Fruit fly (Drosophila melanogaster) whole organism, prepupa: ENCODE measurements around the gene CG4408.

Source experiments
- CG10631 ChIP-seq: fragments of 200-800 bp; sonication (Bioruptor generic); optimal IDR thresholded peaks from 2 replicates; lab custom pipeline; 2016; ENCODE audit warnings: missing biosample characterization, missing genetic modification characterization
- CG10669 ChIP-seq: fragments of 200-800 bp; sonication (Bioruptor generic); optimal IDR thresholded peaks from 3 replicates; lab custom pipeline; 2018; ENCODE audit warnings: missing biosample characterization, mild to moderate bottlenecking, missing genetic modification characterization, moderate library complexity
- CG11294 ChIP-seq: fragments of 200-800 bp; sonication (Bioruptor generic); IDR thresholded peaks from 2 replicates; pipeline ENCODE4 v1.3.6; 2022; ENCODE audit warnings: missing biosample characterization, missing genetic modification characterization
- CG11762 ChIP-seq: fragments of 200-800 bp; sonication (Bioruptor generic); optimal IDR thresholded peaks from 3 replicates; lab custom pipeline; 2016; ENCODE audit warnings: missing biosample characterization, missing genetic modification characterization; ENCODE audit not compliant: insufficient read depth
- CG11902 ChIP-seq: fragments of 200-800 bp; sonication (Bioruptor generic); optimal IDR thresholded peaks from 3 replicates; lab custom pipeline; 2016; ENCODE audit warnings: missing biosample characterization, missing genetic modification characterization
- CG1621 ChIP-seq: fragments of 200-800 bp; sonication (Bioruptor generic); optimal IDR thresholded peaks from 3 replicates; lab custom pipeline; 2018; ENCODE audit warnings: missing biosample characterization, mild to moderate bottlenecking, missing genetic modification characterization
- CG16779 ChIP-seq: fragments of 200-800 bp; sonication (Bioruptor generic); optimal IDR thresholded peaks from 3 replicates; lab custom pipeline; 2017; ENCODE audit warnings: missing biosample characterization, mild to moderate bottlenecking, missing genetic modification characterization
- CG3032 ChIP-seq: fragments of 200-800 bp; optimal IDR thresholded peaks from 2 replicates; lab custom pipeline; 2019; ENCODE audit warnings: missing biosample characterization, mild to moderate bottlenecking, missing genetic modification characterization, moderate library complexity
- CG31627 ChIP-seq: fragments of 200-800 bp; sonication (Bioruptor generic); optimal IDR thresholded peaks from 3 replicates; lab custom pipeline; 2016; ENCODE audit warnings: missing biosample characterization, missing genetic modification characterization
- CG34406 ChIP-seq: fragments of 200-800 bp; sonication (Bioruptor generic); optimal IDR thresholded peaks from 3 replicates; lab custom pipeline; 2016; ENCODE audit warnings: missing biosample characterization, missing genetic modification characterization
- CG3919 ChIP-seq: fragments of 200-800 bp; sonication (Bioruptor generic); optimal IDR thresholded peaks from 3 replicates; lab custom pipeline; 2016; ENCODE audit warnings: missing biosample characterization, missing genetic modification characterization
- CG4318 ChIP-seq: fragments of 200-800 bp; sonication (Bioruptor generic); optimal IDR thresholded peaks from 3 replicates; lab custom pipeline; 2017; ENCODE audit warnings: missing biosample characterization, mild to moderate bottlenecking, missing genetic modification characterization
- CG6163 ChIP-seq: fragments of 200-800 bp; sonication (Bioruptor generic); IDR thresholded peaks from 3 replicates; pipeline ENCODE4 v1.3.6; 2022; ENCODE audit warnings: missing biosample characterization, missing genetic modification characterization
- CG6276 ChIP-seq: fragments of 200-800 bp; sonication (Bioruptor generic); optimal IDR thresholded peaks from 2 replicates; lab custom pipeline; 2017; ENCODE audit warnings: missing biosample characterization, mild to moderate bottlenecking, missing genetic modification characterization
- CG6808 ChIP-seq: fragments of 200-800 bp; sonication (Bioruptor generic); optimal IDR thresholded peaks from 3 replicates; lab custom pipeline; 2017; ENCODE audit warnings: missing biosample characterization, missing genetic modification characterization, mild to moderate bottlenecking, moderate library complexity, missing genetic modification reagents
- CG7368 ChIP-seq: fragments of 200-800 bp; sonication (Bioruptor generic); optimal IDR thresholded peaks from 3 replicates; lab custom pipeline; 2016; ENCODE audit warnings: missing biosample characterization, missing genetic modification characterization
- CG8119 ChIP-seq: fragments of 200-800 bp; sonication (Bioruptor generic); IDR thresholded peaks from 3 replicates; pipeline ENCODE4 v1.3.6; 2022; ENCODE audit warnings: missing biosample characterization, missing genetic modification characterization
- CG8319 ChIP-seq: fragments of 200-800 bp; sonication (Bioruptor generic); optimal IDR thresholded peaks from 3 replicates; lab custom pipeline; 2016; ENCODE audit warnings: missing biosample characterization, missing genetic modification characterization
- CG8632 ChIP-seq: fragments of 200-800 bp; sonication (Bioruptor generic); optimal IDR thresholded peaks from 3 replicates; lab custom pipeline; 2016; ENCODE audit warnings: missing biosample characterization, missing genetic modification characterization
- CG9139 ChIP-seq: fragments of 200-800 bp; sonication (Bioruptor generic); optimal IDR thresholded peaks from 3 replicates; lab custom pipeline; 2017; ENCODE audit warnings: missing biosample characterization, mild to moderate bottlenecking, missing genetic modification characterization
- Eip78C ChIP-seq: fragments of 200-800 bp; sonication (Bioruptor generic); peaks from one replicate; lab custom pipeline; 2016; ENCODE audit warnings: missing biosample characterization, missing genetic modification characterization
- Eip93F ChIP-seq: fragments of 200-800 bp; sonication (Bioruptor generic); optimal IDR thresholded peaks from 2 replicates; lab custom pipeline; 2016; ENCODE audit warnings: missing biosample characterization, mild to moderate bottlenecking, missing genetic modification characterization
- Ets21C ChIP-seq: fragments of 200-800 bp; sonication (Bioruptor generic); optimal IDR thresholded peaks from 3 replicates; lab custom pipeline; 2016; ENCODE audit warnings: missing biosample characterization, missing genetic modification characterization
- Ets96B ChIP-seq: fragments of 200-800 bp; optimal IDR thresholded peaks from 2 replicates; lab custom pipeline; 2019; ENCODE audit warnings: missing biosample characterization, mild to moderate bottlenecking, missing genetic modification characterization, moderate library complexity
- Gug ChIP-seq: fragments of 200-800 bp; sonication (Bioruptor generic); IDR thresholded peaks from 2 replicates; pipeline ENCODE4 v1.3.6; 2022; ENCODE audit warnings: missing biosample characterization, missing genetic modification characterization
- Hr38 ChIP-seq: sonication (Bioruptor generic); optimal IDR thresholded peaks from 2 replicates; lab custom pipeline; 2016; ENCODE audit warnings: missing biosample characterization, missing genetic modification characterization
- Lpt ChIP-seq: fragments of 200-800 bp; sonication (Bioruptor generic); optimal IDR thresholded peaks from 3 replicates; lab custom pipeline; 2016; ENCODE audit warnings: missing biosample characterization, missing genetic modification characterization
- Smox ChIP-seq: fragments of 200-800 bp; sonication (Bioruptor generic); optimal IDR thresholded peaks from 3 replicates; lab custom pipeline; 2016; ENCODE audit warnings: missing biosample characterization, missing genetic modification characterization
- Sox102F ChIP-seq: fragments of 200-800 bp; sonication (Bioruptor generic); optimal IDR thresholded peaks from 2 replicates; lab custom pipeline; 2016; ENCODE audit warnings: missing biosample characterization, mild to moderate bottlenecking, missing genetic modification characterization
- Sox14 ChIP-seq: fragments of 200-800 bp; sonication (Bioruptor generic); optimal IDR thresholded peaks from 3 replicates; lab custom pipeline; 2016; ENCODE audit warnings: missing biosample characterization, missing genetic modification characterization
- acj6 ChIP-seq: fragments of 200-800 bp; sonication (Bioruptor generic); optimal IDR thresholded peaks from 3 replicates; lab custom pipeline; 2016; ENCODE audit warnings: missing biosample characterization, missing genetic modification characterization
- cyc ChIP-seq: fragments of 200-800 bp; sonication (Bioruptor generic); optimal IDR thresholded peaks from 3 replicates; lab custom pipeline; 2016; ENCODE audit warnings: missing biosample characterization, missing genetic modification characterization
- dac ChIP-seq: fragments of 200-800 bp; sonication (Bioruptor generic); optimal IDR thresholded peaks from 2 replicates; lab custom pipeline; 2017; ENCODE audit warnings: missing biosample characterization, mild to moderate bottlenecking, missing genetic modification characterization
- eg ChIP-seq: fragments of 200-800 bp; sonication (Bioruptor generic); IDR thresholded peaks from 3 replicates; pipeline ENCODE4 v1.3.6; 2022; ENCODE audit warnings: missing biosample characterization, missing genetic modification characterization
- esn ChIP-seq: fragments of 200-800 bp; sonication (Bioruptor generic); optimal IDR thresholded peaks from 2 replicates; lab custom pipeline; 2016; ENCODE audit warnings: missing biosample characterization, mild to moderate bottlenecking, missing genetic modification characterization, moderate library complexity
- fd85E ChIP-seq: fragments of 200-800 bp; sonication (Bioruptor generic); optimal IDR thresholded peaks from 3 replicates; lab custom pipeline; 2016; ENCODE audit warnings: missing biosample characterization, missing genetic modification characterization
- fkh ChIP-seq: fragments of 200-800 bp; sonication (Bioruptor generic); optimal IDR thresholded peaks from 3 replicates; lab custom pipeline; 2017; ENCODE audit warnings: missing biosample characterization, mild to moderate bottlenecking, missing genetic modification characterization, moderate library complexity
- lz ChIP-seq: fragments of 200-800 bp; sonication (Bioruptor generic); optimal IDR thresholded peaks from 3 replicates; lab custom pipeline; 2016; ENCODE audit warnings: missing biosample characterization, missing genetic modification characterization
- net ChIP-seq: fragments of 200-800 bp; sonication (Bioruptor generic); optimal IDR thresholded peaks from 3 replicates; lab custom pipeline; 2016; ENCODE audit warnings: missing biosample characterization, missing genetic modification characterization
- pdm3 ChIP-seq: fragments of 200-800 bp; sonication (Bioruptor generic); optimal IDR thresholded peaks from 3 replicates; lab custom pipeline; 2016; ENCODE audit warnings: missing biosample characterization, missing genetic modification characterization
- salr ChIP-seq, 2 experiments: fragments of 200-800 bp; sonication (Bioruptor generic); optimal IDR thresholded peaks; 3 replicates each; lab custom pipeline; 2016 to 2018; ENCODE audit warnings: missing biosample characterization in 2 of 2, missing genetic modification characterization in 2 of 2, mild to moderate bottlenecking in 1 of 2
- ss ChIP-seq, 2 experiments: fragments of 200-800 bp; sonication (Bioruptor generic); optimal IDR thresholded peaks; 2 replicates in 1 of 2; 3 replicates in 1 of 2; lab custom pipeline; 2017 to 2018; ENCODE audit warnings: mild to moderate bottlenecking in 2 of 2, missing biosample characterization in 2 of 2, missing genetic modification characterization in 2 of 2, moderate library complexity in 1 of 2
- svp ChIP-seq: fragments of 200-800 bp; sonication (Bioruptor generic); peaks from one replicate; lab custom pipeline; 2016; ENCODE audit warnings: missing biosample characterization, missing genetic modification characterization
- topi ChIP-seq: fragments of 200-800 bp; sonication (Bioruptor generic); optimal IDR thresholded peaks from 3 replicates; lab custom pipeline; 2016; ENCODE audit warnings: missing biosample characterization, missing genetic modification characterization
- vri ChIP-seq: fragments of 200-800 bp; sonication (Bioruptor generic); optimal IDR thresholded peaks from 3 replicates; lab custom pipeline; 2016; ENCODE audit warnings: missing biosample characterization, mild to moderate bottlenecking, missing genetic modification characterization

CG4408 gene

dm6 chr3R:23356920-23357386, 6.4 kb downstream of the CG4408 start (continued):
- TF ChIP-seq CG31627 (GFP tag; lab: Kevin White, UChicago): peak; percentile 39
- no peak for TF ChIP-seq Hr38 (GFP tag; lab: Kevin White, UChicago)
- no peak for TF ChIP-seq Ets21C (GFP tag; lab: Kevin White, UChicago)
- peak; percentile 91 for TF ChIP-seq CG8119 (GFP tag; lab: Robert Waterston, UW)
- peak; percentile 23 for TF ChIP-seq CG16779 (tag; lab: Kevin White, UChicago)
- peak; percentile 57 to 68 for TF ChIP-seq ss (GFP tag; optimal IDR thresholded peaks at IDR 0.05; lab: Kevin White, UChicago)
- TF ChIP-seq CG34406 (GFP tag; lab: Kevin White, UChicago): peak; percentile 88
- peak; percentile 18 for TF ChIP-seq CG8319
- TF ChIP-seq CG11294: peak; percentile 50; the same call in 1 of the 2 replicates
- TF ChIP-seq fd85E (GFP tag; lab: Kevin White, UChicago): no peak
- peak; percentile 45 for TF ChIP-seq dac (GFP tag; lab: Kevin White, UChicago)
- peak; percentile 22 for TF ChIP-seq cyc (GFP tag; lab: Kevin White, UChicago)
- TF ChIP-seq CG6808 (GFP tag; lab: Kevin White, UChicago): peak; percentile 43
- peak; percentile 75 for TF ChIP-seq CG3919 (GFP tag; lab: Kevin White, UChicago)

- TF ChIP-seq pdm3 (GFP tag; lab: Kevin White, UChicago) (peak; percentile 50), Smox (GFP tag; lab: Kevin White, UChicago) (peak; percentile 37), lz (GFP tag; lab: Kevin White, UChicago) (peak; percentile 63), Eip93F (GFP tag; lab: Kevin White, UChicago) (no peak), eg (GFP tag; lab: Robert Waterston, UW) (peak; percentile 65; the same call in 2 of the 3 replicates), fd85E (GFP tag; lab: Kevin White, UChicago) (no peak), Sox14 (GFP tag; lab: Kevin White, UChicago) (peak; percentile 33), ss (GFP tag; optimal IDR thresholded peaks at IDR 0.05; lab: Kevin White, UChicago) (peak in 1 of 2 experiments; percentile 20), fkh (GFP tag; lab: Kevin White, UChicago) (peak; percentile 4), CG31627 (GFP tag; lab: Kevin White, UChicago) (peak; percentile 49), Sox102F (no peak), svp (GFP tag; lab: Kevin White, UChicago) (peak; percentile 88), CG7368 (GFP tag; lab: Kevin White, UChicago) (peak; percentile 20), CG16779 (tag; lab: Kevin White, UChicago) (no peak), topi (peak; percentile 53), CG34406 (GFP tag; lab: Kevin White, UChicago) (peak; percentile 27), CG11762 (GFP tag; lab: Kevin White, UChicago) (peak; percentile 45), Lpt (GFP tag; lab: Kevin White, UChicago) (peak; percentile 47), Gug (peak; percentile 43; the same call in 1 of the 2 replicates), net (peak; percentile 14), acj6 (peak; percentile 36), salr (GFP tag; optimal IDR thresholded peaks at IDR 0.05; lab: Kevin White, UChicago) (peak in 1 of 2 experiments; percentile 38), Hr38 (GFP tag; lab: Kevin White, UChicago) (no peak), CG6276 (no peak), vri (GFP tag; lab: Kevin White, UChicago) (peak; percentile 51), CG10669 (peak; percentile 35), CG8632 (GFP tag; lab: Kevin White, UChicago) (no peak), CG3032 (tag; lab: Kevin White, UChicago) (peak; percentile 61), CG6808 (GFP tag; lab: Kevin White, UChicago) (peak; percentile 36), CG6163 (GFP tag; lab: Robert Waterston, UW) (peak; percentile 54; the same call in 2 of the 3 replicates), Ets96B (tag; lab: Kevin White, UChicago) (peak; percentile 3), CG4318 (GFP tag; lab: Kevin White, UChicago) (no peak), CG8319 (no peak), CG1621 (tag; lab: Kevin White, UChicago) (no peak), CG11294 (peak; percentile 24; the same call in 1 of the 2 replicates), CG11902 (peak; percentile 29), esn (peak; percentile 52), cyc (GFP tag; lab: Kevin White, UChicago) (peak; percentile 45), Eip78C (peak; percentile 79), CG9139 (GFP tag; lab: Kevin White, UChicago) (no peak), CG10631 (GFP tag; lab: Kevin White, UChicago) (peak; percentile 66)
Observed at dm6 chr3R:23355829-23356738, 7.3 kb downstream of the CG4408 start, which contains the start of the genes ATPsynCF6 and Sec13. Gene ATPsynCF6 (minus strand): TSS chr3R:23356064. Gene Sec13 (plus strand): TSS chr3R:23356278.
